Worm (Caenorhabditis elegans) whole organism, L4/young adult: ENCODE results near the gene C04E6.4.

Experiments
- W03F9.2 ChIP-seq: fragments of 150-350 bp; optimal IDR thresholded peaks from 2 replicates; lab custom pipeline; 2014; ENCODE audit warnings: missing biosample characterization, missing genetic modification characterization
- dao-5 ChIP-seq: sonication (generic microtip); optimal IDR thresholded peaks from 2 replicates; lab custom pipeline; 2016; ENCODE audit warnings: missing genotype, missing genetic modification characterization, moderate library complexity, missing compliant biosample characterization
- him-1 ChIP-seq: sonication (generic microtip); optimal IDR thresholded peaks from 2 replicates; lab custom pipeline; 2016; ENCODE audit warnings: missing genotype, missing genetic modification reagents, missing genetic modification characterization, missing compliant biosample characterization

DNA sequence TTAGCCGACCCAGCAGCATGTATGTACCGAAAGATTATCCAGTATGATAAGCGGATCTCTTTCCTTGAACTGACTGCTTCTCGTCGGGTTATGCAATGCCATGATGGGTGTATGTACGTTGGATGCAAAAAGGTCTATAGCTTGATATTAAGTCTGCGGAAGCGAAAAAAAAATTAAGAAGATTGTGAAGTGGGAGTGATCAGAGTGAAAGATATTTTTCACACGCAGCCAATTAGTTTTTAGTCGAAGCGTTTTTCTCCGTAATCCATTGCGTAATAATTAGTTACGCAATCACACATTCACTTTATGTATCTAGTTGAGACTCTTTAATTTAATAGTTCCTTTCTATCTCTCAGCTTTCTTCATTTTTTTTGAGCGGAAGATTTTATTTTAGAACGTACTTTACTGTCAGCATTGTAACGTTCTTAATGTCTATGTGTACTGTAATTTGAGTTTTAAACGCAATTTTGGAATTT, 42.5 kb downstream of the C04E6.4 start:
- TF ChIP-seq W03F9.2 (tag; lab: Kevin White, UChicago) (no peak), dao-5 (tag; lab: Kevin White, UChicago) (no peak), him-1 (tag; lab: Kevin White, UChicago) (no peak)
